Worm (Caenorhabditis elegans) whole organism, early embryonic: Measurements from ENCODE around the gene Y73C8B.9.

Experiments used
- B0310.2 ChIP-seq: sonication (generic microtip); optimal IDR thresholded peaks from 2 replicates; lab custom pipeline; 2016; ENCODE audit warnings: mild to moderate bottlenecking, missing genetic modification characterization, missing compliant biosample characterization
- F13C5.2 ChIP-seq: sonication (generic microtip); optimal IDR thresholded peaks from 2 replicates; lab custom pipeline; 2017; ENCODE audit warnings: mild to moderate bottlenecking, missing genetic modification characterization, inconsistent platforms, missing compliant biosample characterization
- aly-1 ChIP-seq: sonication (generic microtip); optimal IDR thresholded peaks from 2 replicates; lab custom pipeline; 2016; ENCODE audit warnings: missing genetic modification characterization, missing compliant biosample characterization
- ama-1 ChIP-seq: fragments of 150-350 bp; optimal IDR thresholded peaks from 2 replicates; lab custom pipeline; 2014
- ceh-13 ChIP-seq: fragments of 200-800 bp; sonication (Bioruptor generic); optimal IDR thresholded peaks from 2 replicates; lab custom pipeline; 2018; ENCODE audit warnings: mild to moderate bottlenecking, missing genetic modification characterization, missing compliant biosample characterization
- ceh-36 ChIP-seq: sonication (generic microtip); optimal IDR thresholded peaks from 2 replicates; lab custom pipeline; 2016; ENCODE audit warnings: missing genetic modification characterization, inconsistent platforms, missing compliant biosample characterization
- ets-7 ChIP-seq: sonication (generic microtip); optimal IDR thresholded peaks from 2 replicates; lab custom pipeline; 2016; ENCODE audit warnings: missing genotype, missing genetic modification characterization, missing compliant biosample characterization
- flt-1 ChIP-seq: fragments of 200-800 bp; sonication (Bioruptor generic); IDR thresholded peaks from 2 replicates; pipeline ENCODE4 v1.3.6; 2022; ENCODE audit warnings: missing genetic modification characterization, missing compliant biosample characterization
- hmbx-1 ChIP-seq: sonication (generic microtip); optimal IDR thresholded peaks from 2 replicates; lab custom pipeline; 2016; ENCODE audit warnings: mild to moderate bottlenecking, missing genetic modification characterization, missing compliant biosample characterization
- hmg-4 ChIP-seq: fragments of 200-800 bp; sonication (Bioruptor generic); optimal IDR thresholded peaks from 2 replicates; lab custom pipeline; 2018; ENCODE audit warnings: mild to moderate bottlenecking, missing genetic modification characterization, missing compliant biosample characterization
- hnd-1 ChIP-seq: sonication (generic microtip); optimal IDR thresholded peaks from 2 replicates; lab custom pipeline; 2016; ENCODE audit warnings: missing genetic modification characterization, missing compliant biosample characterization
- pes-1 ChIP-seq: fragments of 200-800 bp; sonication (Bioruptor generic); IDR thresholded peaks from 2 replicates; pipeline ENCODE4 v1.3.6; 2022; ENCODE audit warnings: missing genetic modification reagents, missing genetic modification characterization, missing compliant biosample characterization
- scrt-1 ChIP-seq: fragments of 200-800 bp; sonication (Bioruptor generic); IDR thresholded peaks from 2 replicates; pipeline ENCODE4 v1.3.6; 2022; ENCODE audit warnings: missing genetic modification characterization, missing compliant biosample characterization
- sea-1 ChIP-seq: fragments of 200-800 bp; sonication (Bioruptor generic); conservative IDR thresholded peaks from 2 replicates; pipeline ENCODE4 v1.3.6; 2022; ENCODE audit warnings: missing genetic modification characterization, missing compliant biosample characterization
- tbx-11 ChIP-seq: fragments of 200-800 bp; sonication (Bioruptor generic); IDR thresholded peaks from 2 replicates; pipeline ENCODE4 v1.3.6; 2022; ENCODE audit warnings: missing genetic modification characterization, missing compliant biosample characterization
- tbx-37 ChIP-seq: fragments of 200-800 bp; sonication (Bioruptor generic); conservative IDR thresholded peaks from 2 replicates; pipeline ENCODE4 v1.3.6; 2022; ENCODE audit warnings: missing genetic modification reagents, missing genetic modification characterization, missing compliant biosample characterization
- tra-4 ChIP-seq: sonication (generic microtip); optimal IDR thresholded peaks from 2 replicates; lab custom pipeline; 2017; ENCODE audit warnings: missing genetic modification characterization, missing compliant biosample characterization

Y73C8B.9 gene

DNA sequence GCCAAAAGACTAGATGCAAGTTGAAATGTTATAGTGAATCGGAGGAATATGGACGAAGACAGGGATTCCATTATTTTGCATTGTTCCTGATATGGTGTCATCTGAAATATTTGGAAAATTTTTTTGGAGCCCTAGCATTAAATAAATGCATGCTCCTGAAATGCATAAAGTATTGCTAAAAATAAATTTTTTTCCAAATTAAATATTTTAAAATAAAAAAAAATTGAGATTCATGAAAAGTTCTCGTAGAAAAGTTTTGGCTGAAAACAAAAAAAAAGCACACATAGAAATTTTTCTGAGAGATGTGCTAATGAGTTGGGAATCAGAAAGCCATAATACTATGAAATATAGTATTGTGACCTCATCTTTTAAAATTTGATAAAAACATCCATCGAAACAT lies 38.3 kb upstream of the Y73C8B.9 start, which contains the start of gene srab-7:
Gene srab-7 (minus strand): TSS at position 101 of the 400 bp plus-strand sequence.
- TF ChIP-seq hmg-4 (GFP tag; lab: Kevin White, UChicago): no peak
- TF ChIP-seq ceh-36 (tag; lab: Kevin White, UChicago): no peak
- no peak for TF ChIP-seq flt-1
- no peak for TF ChIP-seq ceh-13 (GFP tag; lab: Kevin White, UChicago)
- no peak for TF ChIP-seq B0310.2 (tag; lab: Kevin White, UChicago)
- no peak for TF ChIP-seq tbx-11
- no peak for TF ChIP-seq tra-4 (tag; lab: Kevin White, UChicago)
- no peak for TF ChIP-seq ama-1
- TF ChIP-seq sea-1 (GFP tag; lab: Robert Waterston, UW): no peak
- no peak for TF ChIP-seq ets-7 (tag; lab: Kevin White, UChicago)
- no peak for TF ChIP-seq F13C5.2

DNA sequence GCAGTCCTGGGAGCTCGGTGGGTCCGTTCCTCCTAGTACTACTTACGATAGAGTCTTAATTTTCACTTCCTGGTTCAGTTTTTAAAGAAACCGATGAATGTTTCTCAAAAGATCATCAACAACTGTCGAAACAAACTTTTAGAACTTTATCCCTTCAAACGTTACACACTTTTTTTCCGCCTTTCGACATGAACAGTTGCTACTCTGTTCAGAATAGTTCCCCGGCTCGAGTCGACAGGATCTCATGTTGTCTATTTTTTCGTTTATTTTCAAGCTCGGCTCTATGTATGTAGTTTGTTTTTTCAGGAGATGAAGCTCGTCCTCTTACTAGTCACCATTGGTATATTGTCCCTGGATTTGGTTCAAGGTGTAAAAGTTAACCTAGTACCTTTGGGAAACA lies 36.6 kb upstream of the Y73C8B.9 start, which contains the start of gene exh-1:
Gene exh-1 (plus strand): TSS at position 301 of the 400 bp plus-strand sequence.
- TF ChIP-seq sea-1 (GFP tag; lab: Robert Waterston, UW) (no peak), scrt-1 (no peak), aly-1 (tag; lab: Kevin White, UChicago) (no peak), ceh-13 (GFP tag; lab: Kevin White, UChicago) (no peak), B0310.2 (tag; lab: Kevin White, UChicago) (no peak), flt-1 (no peak), hmg-4 (GFP tag; lab: Kevin White, UChicago) (no peak), pes-1 (no peak), F13C5.2 (no peak), hmbx-1 (no peak), tra-4 (tag; lab: Kevin White, UChicago) (no peak), tbx-11 (no peak), ceh-36 (tag; lab: Kevin White, UChicago) (no peak), ets-7 (tag; lab: Kevin White, UChicago) (no peak), ama-1 (no peak), hnd-1 (tag; lab: Kevin White, UChicago) (no peak), tbx-37 (GFP tag; lab: Robert Waterston, UW) (no peak)

- TF ChIP-seq ama-1: no peak
- TF ChIP-seq ceh-13 (GFP tag; lab: Kevin White, UChicago): no peak
- TF ChIP-seq F13C5.2: no peak
- no peak for TF ChIP-seq hnd-1 (tag; lab: Kevin White, UChicago)
- TF ChIP-seq tra-4 (tag; lab: Kevin White, UChicago): no peak
- no peak for TF ChIP-seq aly-1 (tag; lab: Kevin White, UChicago)
- TF ChIP-seq hmg-4 (GFP tag; lab: Kevin White, UChicago): no peak
- TF ChIP-seq flt-1: no peak
- TF ChIP-seq ceh-36 (tag; lab: Kevin White, UChicago): no peak
- TF ChIP-seq hmbx-1: no peak
- no peak for TF ChIP-seq scrt-1
- TF ChIP-seq ets-7 (tag; lab: Kevin White, UChicago): no peak
- TF ChIP-seq pes-1: no peak
- TF ChIP-seq sea-1 (GFP tag; lab: Robert Waterston, UW): no peak
- TF ChIP-seq B0310.2 (tag; lab: Kevin White, UChicago): no peak
- TF ChIP-seq tbx-11: no peak
- no peak for TF ChIP-seq tbx-37 (GFP tag; lab: Robert Waterston, UW)
These were observed 35.0 kb upstream of the Y73C8B.9 start for ce11 chrV:3158379-3158778.

- TF ChIP-seq sea-1 (GFP tag; lab: Robert Waterston, UW): no peak
These were observed 34.1 kb upstream of the Y73C8B.9 start, which contains the start of gene C36C5.12 for ce11 chrV:3159252-3159651. Gene C36C5.12, minus strand, starts transcription at chrV:3159352.

- TF ChIP-seq F13C5.2 (no peak), ceh-36 (tag; lab: Kevin White, UChicago) (no peak)
These were observed 31.1 kb upstream of the Y73C8B.9 start for ce11 chrV:3162299-3162698.

DNA sequence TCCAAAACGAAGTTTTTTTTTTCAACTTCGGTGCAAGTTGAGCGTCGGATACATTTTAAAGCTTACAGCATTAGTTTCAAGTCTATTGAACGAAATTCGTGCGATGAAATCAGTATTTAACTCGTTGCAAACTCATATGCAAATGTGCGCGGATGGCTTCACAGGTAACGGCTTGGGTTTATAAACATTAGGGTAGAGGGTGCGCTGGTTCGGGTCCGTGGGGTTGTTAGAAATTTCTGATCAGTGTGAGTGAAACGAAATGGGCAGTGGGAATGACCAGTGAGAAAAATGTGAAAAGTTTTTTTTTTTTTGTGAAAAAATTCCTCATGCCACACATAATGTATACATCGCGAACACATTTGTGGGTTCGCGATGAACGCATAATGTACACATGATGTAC lies 30.2 kb upstream of the Y73C8B.9 start:
- TF ChIP-seq scrt-1 (no peak), tra-4 (tag; lab: Kevin White, UChicago) (no peak), hmg-4 (GFP tag; lab: Kevin White, UChicago) (no peak), tbx-37 (GFP tag; lab: Robert Waterston, UW) (no peak), hnd-1 (tag; lab: Kevin White, UChicago) (no peak), ets-7 (tag; lab: Kevin White, UChicago) (no peak), sea-1 (GFP tag; lab: Robert Waterston, UW) (no peak), tbx-11 (no peak), ceh-13 (GFP tag; lab: Kevin White, UChicago) (no peak), F13C5.2 (no peak), flt-1 (no peak), hmbx-1 (no peak), pes-1 (no peak), B0310.2 (tag; lab: Kevin White, UChicago) (no peak), ama-1 (no peak)

ce11 chrV:3165438-3165837 lies 27.9 kb upstream of the Y73C8B.9 start, which contains the start of gene C36C5.14:
Gene C36C5.14, minus strand, starts transcription at chrV:3165538.
- TF ChIP-seq ets-7 (tag; lab: Kevin White, UChicago) (no peak), hmbx-1 (no peak)

DNA sequence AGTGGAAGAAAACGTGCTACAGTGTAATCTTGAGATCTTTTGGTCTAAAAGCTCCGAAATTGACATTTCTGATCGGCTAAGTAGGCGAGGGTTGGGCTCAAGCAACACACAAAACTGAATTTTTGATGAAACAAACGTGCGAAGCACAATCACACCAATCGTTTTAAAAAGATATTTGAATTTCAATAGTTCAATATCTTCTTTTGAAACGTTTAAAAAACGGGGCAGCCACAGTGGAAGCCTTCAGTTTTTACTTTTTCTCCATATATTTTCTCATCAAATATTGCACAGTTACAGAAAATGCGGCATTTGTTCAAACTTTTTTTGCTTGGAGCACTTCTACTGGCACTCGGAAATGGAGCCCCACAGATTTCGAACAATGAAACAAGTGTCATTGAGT lies 27.1 kb upstream of the Y73C8B.9 start, which contains the start of gene C36C5.4:
Gene C36C5.4 (plus strand): TSS at position 301 of the 400 bp plus-strand sequence.
- TF ChIP-seq pes-1 (no peak), hnd-1 (tag; lab: Kevin White, UChicago) (no peak), sea-1 (GFP tag; lab: Robert Waterston, UW) (no peak), hmg-4 (GFP tag; lab: Kevin White, UChicago) (no peak), tbx-37 (GFP tag; lab: Robert Waterston, UW) (no peak), flt-1 (no peak), ceh-36 (tag; lab: Kevin White, UChicago) (no peak), ama-1 (no peak), tbx-11 (no peak), ceh-13 (GFP tag; lab: Kevin White, UChicago) (no peak), scrt-1 (no peak), aly-1 (tag; lab: Kevin White, UChicago) (no peak), tra-4 (tag; lab: Kevin White, UChicago) (no peak), B0310.2 (tag; lab: Kevin White, UChicago) (no peak), F13C5.2 (no peak)
